Fruit fly (Drosophila melanogaster) whole organism, embryonic: ENCODE measurements around the gene PPP4R2r.

Experiments used
- Abd-B ChIP-seq: fragments of 200-800 bp; sonication (Bioruptor generic); optimal IDR thresholded peaks from 2 replicates; lab custom pipeline; 2018; ENCODE audit warnings: missing biosample characterization, mild to moderate bottlenecking, missing genetic modification characterization, moderate library complexity
- Awh ChIP-seq: fragments of 200-800 bp; sonication (Bioruptor generic); IDR thresholded peaks from 2 replicates; pipeline ENCODE4, ENCODE4 v1.3.6; 2022; ENCODE audit warnings: missing biosample characterization, missing genetic modification characterization
- CG10147 ChIP-seq: fragments of 200-800 bp; sonication (Bioruptor generic); optimal IDR thresholded peaks from 2 replicates; lab custom pipeline; 2019; ENCODE audit warnings: missing biosample characterization, mild to moderate bottlenecking, missing genetic modification characterization, moderate library complexity
- CG11247 ChIP-seq: fragments of 200-800 bp; sonication (Bioruptor generic); IDR thresholded peaks from 2 replicates; pipeline ENCODE4 v1.3.6; 2022; ENCODE audit warnings: missing biosample characterization, missing genetic modification characterization
- CG11504 ChIP-seq: fragments of 200-800 bp; sonication (Bioruptor generic); optimal IDR thresholded peaks from 3 replicates; lab custom pipeline; 2019; ENCODE audit warnings: missing biosample characterization, mild to moderate bottlenecking, missing genetic modification characterization, moderate library complexity
- CG13894 ChIP-seq: fragments of 200-800 bp; sonication (Bioruptor generic); optimal IDR thresholded peaks from 3 replicates; lab custom pipeline; 2018; ENCODE audit warnings: missing biosample characterization, mild to moderate bottlenecking, missing genetic modification characterization, moderate library complexity
- CG15011 ChIP-seq: fragments of 200-800 bp; sonication (Bioruptor generic); optimal IDR thresholded peaks from 3 replicates; lab custom pipeline; 2018; ENCODE audit warnings: missing biosample characterization, mild to moderate bottlenecking, missing genetic modification characterization
- CG15696 ChIP-seq: fragments of 200-800 bp; sonication (Bioruptor generic); optimal IDR thresholded peaks from 2 replicates; lab custom pipeline; 2019; ENCODE audit warnings: missing biosample characterization, mild to moderate bottlenecking, missing genetic modification characterization, moderate library complexity
- CG17385 ChIP-seq: fragments of 200-800 bp; sonication (Bioruptor generic); optimal IDR thresholded peaks from 3 replicates; lab custom pipeline; 2018; ENCODE audit warnings: missing biosample characterization, mild to moderate bottlenecking, missing genetic modification characterization
- CG17568 ChIP-seq: fragments of 200-800 bp; sonication (Bioruptor generic); optimal IDR thresholded peaks from 2 replicates; lab custom pipeline; 2018; ENCODE audit warnings: missing biosample characterization, mild to moderate bottlenecking, missing genetic modification characterization, moderate library complexity
- CG30020 ChIP-seq: fragments of 200-800 bp; optimal IDR thresholded peaks from 2 replicates; lab custom pipeline; 2019; ENCODE audit warnings: missing biosample characterization, mild to moderate bottlenecking, missing genetic modification characterization, moderate library complexity
- CG32532 ChIP-seq: fragments of 200-800 bp; sonication (Bioruptor generic); IDR thresholded peaks from 2 replicates; pipeline ENCODE4 v1.3.6; 2022; ENCODE audit warnings: missing biosample characterization, missing genetic modification characterization
- CG32767 ChIP-seq: fragments of 200-800 bp; sonication (Bioruptor generic); IDR thresholded peaks from 2 replicates; pipeline ENCODE4 v1.3.6; 2022; ENCODE audit warnings: missing biosample characterization, missing genetic modification characterization
- CG5245 ChIP-seq: fragments of 200-800 bp; sonication (Bioruptor generic); optimal IDR thresholded peaks from 3 replicates; lab custom pipeline; 2016; ENCODE audit warnings: missing biosample characterization, missing genetic modification characterization
- CG5953 ChIP-seq: fragments of 200-800 bp; sonication (Bioruptor generic); IDR thresholded peaks from 2 replicates; pipeline ENCODE4 v1.3.6; 2022; ENCODE audit warnings: missing biosample characterization, missing genetic modification characterization
- CG7556 ChIP-seq: fragments of 200-800 bp; sonication (Bioruptor generic); optimal IDR thresholded peaks from 2 replicates; lab custom pipeline; 2017; ENCODE audit warnings: missing biosample characterization, mild to moderate bottlenecking, missing genetic modification characterization
- CG7963 ChIP-seq: fragments of 200-800 bp; sonication (Bioruptor generic); IDR thresholded peaks from 3 replicates; pipeline ENCODE4 v1.3.6; 2022; ENCODE audit warnings: missing biosample characterization, missing genetic modification characterization; ENCODE audit not compliant: partially characterized antibody
- CHES-1-like ChIP-seq: fragments of 200-800 bp; sonication (Bioruptor generic); optimal IDR thresholded peaks from 2 replicates; lab custom pipeline; 2016; ENCODE audit warnings: missing biosample characterization, missing genetic modification characterization
- Doc3 ChIP-seq: fragments of 200-800 bp; sonication (Bioruptor generic); IDR thresholded peaks from 3 replicates; pipeline ENCODE4 v1.3.6; 2022; ENCODE audit warnings: missing biosample characterization, missing genetic modification characterization; ENCODE audit not compliant: partially characterized antibody
- E2f1 ChIP-seq: fragments of 200-800 bp; sonication (Bioruptor generic); IDR thresholded peaks from 2 replicates; pipeline ENCODE4 v1.3.6; 2022; ENCODE audit warnings: missing biosample characterization, missing genetic modification characterization
- Gug ChIP-seq: fragments of 200-800 bp; sonication (Bioruptor generic); IDR thresholded peaks from 4 replicates; pipeline ENCODE4 v1.3.6; 2022; ENCODE audit warnings: missing biosample characterization, missing genetic modification characterization
- HLH4C ChIP-seq: fragments of 200-800 bp; sonication (Bioruptor generic); IDR thresholded peaks from 3 replicates; pipeline ENCODE4 v1.3.6; 2022; ENCODE audit warnings: missing biosample characterization, missing genetic modification characterization; ENCODE audit not compliant: partially characterized antibody
- MBD-R2 ChIP-seq: fragments of 200-800 bp; sonication (Bioruptor generic); IDR thresholded peaks from 2 replicates; pipeline ENCODE4 v1.3.6; 2022; ENCODE audit warnings: missing biosample characterization, missing genetic modification characterization
- Max ChIP-seq: fragments of 200-800 bp; sonication (Bioruptor generic); optimal IDR thresholded peaks from 2 replicates; lab custom pipeline; 2016; ENCODE audit warnings: missing biosample characterization, mild to moderate bottlenecking, missing genetic modification characterization
- Nf-YC ChIP-seq: fragments of 200-800 bp; optimal IDR thresholded peaks from 3 replicates; lab custom pipeline; 2019; ENCODE audit warnings: missing biosample characterization, mild to moderate bottlenecking, missing genetic modification characterization, moderate library complexity
- bbx ChIP-seq: fragments of 200-800 bp; sonication (Bioruptor generic); IDR thresholded peaks from 2 replicates; pipeline ENCODE4 v1.3.6; 2022; ENCODE audit warnings: missing biosample characterization, missing genetic modification characterization; ENCODE audit not compliant: partially characterized antibody
- bowl ChIP-seq: fragments of 200-800 bp; sonication (Bioruptor generic); IDR thresholded peaks from 2 replicates; pipeline ENCODE4 v1.3.6; 2022; ENCODE audit warnings: missing biosample characterization, missing genetic modification characterization
- bsh ChIP-seq, 2 experiments: fragments of 200-800 bp; sonication (Bioruptor generic); optimal IDR thresholded peaks; 2 replicates each; lab custom pipeline; 2017 to 2018; ENCODE audit warnings: mild to moderate bottlenecking in 2 of 2, missing biosample characterization in 2 of 2, missing genetic modification characterization in 2 of 2, moderate library complexity in 1 of 2
- ci ChIP-seq: fragments of 200-800 bp; sonication (Bioruptor generic); IDR thresholded peaks from 3 replicates; pipeline ENCODE4 v1.3.6; 2022; ENCODE audit warnings: missing biosample characterization, missing genetic modification characterization
- da ChIP-seq: fragments of 200-800 bp; sonication (Bioruptor generic); optimal IDR thresholded peaks from 2 replicates; lab custom pipeline; 2016; ENCODE audit warnings: missing biosample characterization, missing genetic modification characterization
- disco-r ChIP-seq: fragments of 200-800 bp; sonication (Bioruptor generic); optimal IDR thresholded peaks from 2 replicates; lab custom pipeline; 2016; ENCODE audit warnings: missing biosample characterization, missing genetic modification characterization
- dmrt11E ChIP-seq: fragments of 200-800 bp; sonication (Bioruptor generic); optimal IDR thresholded peaks from 3 replicates; lab custom pipeline; 2018; ENCODE audit warnings: missing biosample characterization, mild to moderate bottlenecking, missing genetic modification characterization, moderate library complexity
- dmrt99B ChIP-seq: fragments of 200-800 bp; sonication (Bioruptor generic); optimal IDR thresholded peaks from 2 replicates; lab custom pipeline; 2018; ENCODE audit warnings: missing biosample characterization, mild to moderate bottlenecking, missing genetic modification characterization, moderate library complexity
- her ChIP-seq: fragments of 200-800 bp; sonication (Bioruptor generic); optimal IDR thresholded peaks from 2 replicates; lab custom pipeline; 2016; ENCODE audit warnings: missing biosample characterization, missing genetic modification characterization
- hth ChIP-seq: fragments of >200 bp; optimal IDR thresholded peaks from 2 replicates; lab custom pipeline; 2017; ENCODE audit warnings: inconsistent platforms
- kay ChIP-seq: fragments of 200-800 bp; sonication (Bioruptor generic); optimal IDR thresholded peaks from 2 replicates; lab custom pipeline; 2016; ENCODE audit warnings: missing biosample characterization, missing genetic modification characterization
- ken ChIP-seq: fragments of 200-800 bp; sonication (Bioruptor generic); IDR thresholded peaks from 3 replicates; pipeline ENCODE4 v1.3.6; 2022; ENCODE audit warnings: missing biosample characterization, missing genetic modification characterization
- lola ChIP-seq, 3 experiments: fragments of >200 bp in 2 of 3; fragments of 200-800 bp in 1 of 3; sonication (Bioruptor generic) in 1 of 3; optimal IDR thresholded peaks; 2 replicates each; lab custom pipeline; 2017 to 2019; ENCODE audit warnings: missing biosample characterization in 3 of 3, missing genetic modification characterization in 3 of 3, mild to moderate bottlenecking in 1 of 3, moderate library complexity in 1 of 3
- mam ChIP-seq: fragments of 200-800 bp; sonication (Bioruptor generic); optimal IDR thresholded peaks from 3 replicates; lab custom pipeline; 2016; ENCODE audit warnings: missing biosample characterization, missing genetic modification characterization
- repo ChIP-seq: fragments of 200-800 bp; sonication (Bioruptor generic); optimal IDR thresholded peaks from 2 replicates; lab custom pipeline; 2016; ENCODE audit warnings: missing biosample characterization, missing genetic modification characterization
- scrt ChIP-seq: fragments of 200-800 bp; sonication (Bioruptor generic); optimal IDR thresholded peaks from 2 replicates; lab custom pipeline; 2018; ENCODE audit warnings: missing biosample characterization, mild to moderate bottlenecking, missing genetic modification characterization, moderate library complexity
- tgo ChIP-seq: fragments of 200-800 bp; sonication (Bioruptor generic); IDR thresholded peaks from 3 replicates; pipeline ENCODE4 v1.3.6; 2022; ENCODE audit warnings: missing biosample characterization, missing genetic modification characterization
- tup ChIP-seq: fragments of 200-800 bp; sonication (Bioruptor generic); optimal IDR thresholded peaks from 2 replicates; lab custom pipeline; 2016; ENCODE audit warnings: missing biosample characterization, mild to moderate bottlenecking, missing genetic modification characterization, moderate library complexity
- wor ChIP-seq: fragments of 200-800 bp; sonication (Bioruptor generic); IDR thresholded peaks from 2 replicates; pipeline ENCODE4 v1.3.6; 2022; ENCODE audit warnings: missing biosample characterization, missing genetic modification characterization
- zfh1 ChIP-seq: fragments of 200-800 bp; sonication (Bioruptor generic); IDR thresholded peaks from 3 replicates; pipeline ENCODE4 v1.3.6; 2022; ENCODE audit warnings: missing biosample characterization, missing genetic modification characterization

Gene PPP4R2r

dm6 chrX:10432712-10433111, 45.9 kb upstream of the PPP4R2r start, which contains the start of gene CG12640:
CG12640 (minus strand) TSS chrX:10432812.
- TF ChIP-seq repo (GFP tag; lab: Kevin White, UChicago) (no peak), mam (GFP tag; lab: Kevin White, UChicago) (no peak), zfh1 (no peak), HLH4C (no peak)
- TF ChIP-seq, all 482 proteins: peak for 0

DNA sequence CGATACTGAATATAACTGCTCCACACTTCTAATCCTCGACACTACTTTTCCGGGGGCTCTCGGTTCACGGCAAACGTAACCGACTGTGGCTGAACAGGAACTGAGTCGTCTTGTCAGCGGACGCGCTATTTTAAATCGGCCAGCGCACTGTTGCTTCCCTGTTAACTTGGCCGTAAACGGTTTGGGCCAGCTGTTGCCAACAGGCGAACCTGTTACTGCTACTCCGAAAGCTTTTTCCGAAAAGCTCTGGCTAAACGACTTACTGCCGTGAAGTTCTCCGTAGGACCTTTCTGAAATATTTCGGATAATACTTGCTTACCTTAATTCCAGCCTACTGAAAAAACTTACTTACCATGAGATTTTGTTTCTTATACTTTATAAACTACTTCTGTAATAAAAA, 23.8 kb upstream of the PPP4R2r start, which contains the start of gene CG32683:
Gene CG32683, minus strand, starts transcription at position 101 of the 400 bp plus-strand sequence.
- TF ChIP-seq scrt (GFP tag; lab: Kevin White, UChicago) (peak; percentile 88), ci (GFP tag; lab: Robert Waterston, UW) (no peak), Abd-B (GFP tag; lab: Kevin White, UChicago) (no peak), CG5245 (no peak), CG7556 (GFP tag; lab: Kevin White, UChicago) (no peak), CG15011 (GFP tag; lab: Kevin White, UChicago) (no peak), kay (GFP tag; lab: Kevin White, UChicago) (no peak), ken (GFP tag; lab: Robert Waterston, UW) (no peak), CG13894 (tag; lab: Kevin White, UChicago) (peak; percentile 46), tgo (no peak), CG17568 (GFP tag; lab: Kevin White, UChicago) (no peak), CG32532 (GFP tag; lab: Robert Waterston, UW) (no peak)

dm6 chrX:10459576-10459975, 19.1 kb upstream of the PPP4R2r start, which contains the start of gene Or9a:
Or9a (minus strand) TSS chrX:10459676.
- no peak for TF ChIP-seq Awh (GFP tag; lab: Robert Waterston, UW)
- no peak for TF ChIP-seq disco-r (GFP tag; lab: Kevin White, UChicago)
- TF ChIP-seq Nf-YC (tag; lab: Kevin White, UChicago) = no peak
- TF ChIP-seq CHES-1-like (GFP tag; lab: Kevin White, UChicago) = no peak
- TF ChIP-seq E2f1 (GFP tag; lab: Robert Waterston, UW) = no peak
- no peak for TF ChIP-seq CG30020 (tag; lab: Kevin White, UChicago)
- TF ChIP-seq bsh (GFP tag; optimal IDR thresholded peaks at IDR 0.05; lab: Kevin White, UChicago) = no peak
- no peak for TF ChIP-seq bbx (GFP tag; lab: Robert Waterston, UW)

DNA sequence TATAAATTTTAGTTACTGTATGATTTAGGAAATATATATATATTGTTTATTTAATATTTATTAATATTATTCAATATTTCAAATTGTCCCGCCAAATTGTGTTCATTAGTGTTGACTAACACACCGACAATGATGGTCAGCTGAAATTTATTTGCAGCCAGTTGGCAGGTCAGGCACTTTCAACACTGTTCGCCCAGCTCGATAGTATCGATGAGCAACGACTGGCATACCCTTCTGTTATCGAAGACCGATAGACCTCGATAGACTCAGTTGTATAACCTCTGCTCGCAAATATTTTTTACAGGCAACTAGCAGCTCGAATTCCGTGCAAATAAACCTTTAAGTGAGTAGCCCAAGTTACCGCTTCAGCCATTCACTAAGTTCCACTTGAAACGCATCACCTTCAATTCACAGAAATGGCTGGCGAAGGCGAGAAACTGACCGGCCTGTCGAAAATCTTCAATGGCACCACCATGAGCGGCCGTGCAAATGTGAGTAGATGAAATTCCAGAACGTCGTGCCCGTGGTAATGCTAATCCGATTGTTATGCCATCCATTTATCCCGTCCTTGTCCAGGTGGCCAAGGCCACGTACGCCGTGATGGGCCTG, 18.0 kb upstream of the PPP4R2r start, which contains the start of gene Neb-cGP:
Gene Neb-cGP, plus strand, starts transcription at position 231 of the 609 bp plus-strand sequence.
- peak; percentile 43 for TF ChIP-seq dmrt11E (tag; lab: Kevin White, UChicago)
- TF ChIP-seq dmrt99B = peak; percentile 23
- TF ChIP-seq zfh1 = peak; percentile 69; the same call in 2 of the 3 replicates
- TF ChIP-seq CG17385 = peak; percentile 48
- peak; percentile 25 for TF ChIP-seq tup (GFP tag; lab: Kevin White, UChicago)
- no peak for TF ChIP-seq CG32767
- no peak for TF ChIP-seq CG5953 (GFP tag; lab: Robert Waterston, UW)
- TF ChIP-seq hth (lab: Kevin White, UChicago) = no peak
- TF ChIP-seq CG11247 (GFP tag; lab: Robert Waterston, UW) = peak; percentile 58
- TF ChIP-seq Doc3 (GFP tag; lab: Robert Waterston, UW) = peak; percentile 70; the same call in 2 of the 3 replicates
- no peak for TF ChIP-seq da (GFP tag; lab: Kevin White, UChicago)
- no peak for TF ChIP-seq CG15696 (tag; lab: Kevin White, UChicago)
- no peak for TF ChIP-seq Max
- TF ChIP-seq her (GFP tag; lab: Kevin White, UChicago) = peak; percentile 38
- peak; percentile 34 for TF ChIP-seq CG10147 (GFP tag; lab: Kevin White, UChicago)
- TF ChIP-seq wor (GFP tag; lab: Robert Waterston, UW) = no peak
- peak; percentile 77 for TF ChIP-seq MBD-R2
- peak; percentile 96 for TF ChIP-seq CG7963 (GFP tag; lab: Robert Waterston, UW)
- TF ChIP-seq Gug (GFP tag; lab: Robert Waterston, UW) = peak; percentile 59; the same call in 2 of the 4 replicates
- no peak for TF ChIP-seq bowl
- no peak for TF ChIP-seq lola (GFP tag; optimal IDR thresholded peaks at IDR 0.05; lab: Kevin White, UChicago)
- peak; percentile 47 for TF ChIP-seq CHES-1-like (GFP tag; lab: Kevin White, UChicago)
- no peak for TF ChIP-seq CG11504
